Fruit fly (Drosophila melanogaster) whole organism, embryonic: ENCODE data around the gene CG1622.

Experiments
- Asciz ChIP-seq: fragments of 200-800 bp; sonication (Bioruptor generic); optimal IDR thresholded peaks from 2 replicates; lab custom pipeline; 2017; ENCODE audit warnings: missing biosample characterization, mild to moderate bottlenecking, missing genetic modification characterization, missing genetic modification reagents
- Blimp-1 ChIP-seq: fragments of 200-800 bp; sonication (Bioruptor generic); optimal IDR thresholded peaks from 3 replicates; lab custom pipeline; 2018; ENCODE audit warnings: missing biosample characterization, missing genetic modification characterization, mild to moderate bottlenecking, moderate library complexity, missing genetic modification reagents
- CG10462 ChIP-seq: fragments of 200-800 bp; sonication (Bioruptor generic); optimal IDR thresholded peaks from 2 replicates; lab custom pipeline; 2016; ENCODE audit warnings: missing biosample characterization, missing genetic modification characterization
- CG10979 ChIP-seq: fragments of 200-800 bp; sonication (Bioruptor generic); optimal IDR thresholded peaks from 2 replicates; lab custom pipeline; 2018; ENCODE audit warnings: missing biosample characterization, mild to moderate bottlenecking, missing genetic modification characterization, moderate library complexity
- CG11085 ChIP-seq: fragments of 200-800 bp; sonication (Bioruptor generic); IDR thresholded peaks from 2 replicates; pipeline ENCODE4 v1.3.6; 2022; ENCODE audit warnings: missing biosample characterization, missing genetic modification characterization
- CG13424 ChIP-seq: fragments of 200-800 bp; sonication (Bioruptor generic); optimal IDR thresholded peaks from 2 replicates; lab custom pipeline; 2019; ENCODE audit warnings: missing biosample characterization, mild to moderate bottlenecking, missing genetic modification characterization, moderate library complexity
- CG1602 ChIP-seq: fragments of 200-800 bp; sonication (Bioruptor generic); optimal IDR thresholded peaks from 3 replicates; lab custom pipeline; 2016; ENCODE audit warnings: missing biosample characterization, missing genetic modification characterization
- CG1603 ChIP-seq: fragments of 200-800 bp; sonication (Bioruptor generic); optimal IDR thresholded peaks from 2 replicates; lab custom pipeline; 2019; ENCODE audit warnings: missing biosample characterization, mild to moderate bottlenecking, missing genetic modification characterization, moderate library complexity
- CG17328 ChIP-seq: fragments of 200-800 bp; sonication (Bioruptor generic); IDR thresholded peaks from 2 replicates; pipeline ENCODE4 v1.3.6; 2022; ENCODE audit warnings: missing biosample characterization, missing genetic modification characterization
- CG17361 ChIP-seq: fragments of 200-800 bp; sonication (Bioruptor generic); IDR thresholded peaks from 3 replicates; pipeline ENCODE4 v1.3.6; 2022; ENCODE audit warnings: missing biosample characterization, missing genetic modification characterization
- CG17829 ChIP-seq: fragments of 200-800 bp; optimal IDR thresholded peaks from 2 replicates; lab custom pipeline; 2019; ENCODE audit warnings: missing biosample characterization, mild to moderate bottlenecking, missing genetic modification characterization, moderate library complexity
- CG18262 ChIP-seq: fragments of 200-800 bp; optimal IDR thresholded peaks from 3 replicates; lab custom pipeline; 2019; ENCODE audit warnings: missing biosample characterization, mild to moderate bottlenecking, missing genetic modification characterization, moderate library complexity
- CG2120 ChIP-seq: fragments of 200-800 bp; sonication (Bioruptor generic); optimal IDR thresholded peaks from 3 replicates; lab custom pipeline; 2016; ENCODE audit warnings: missing biosample characterization, missing genetic modification characterization
- CG2712 ChIP-seq: fragments of 200-800 bp; optimal IDR thresholded peaks from 3 replicates; lab custom pipeline; 2019; ENCODE audit warnings: missing biosample characterization, mild to moderate bottlenecking, missing genetic modification characterization, moderate library complexity
- CG2889 ChIP-seq: fragments of 200-800 bp; sonication (Bioruptor generic); IDR thresholded peaks from 3 replicates; pipeline ENCODE4 v1.3.6; 2022; ENCODE audit warnings: missing biosample characterization, missing genetic modification characterization
- CG32767 ChIP-seq: fragments of 200-800 bp; sonication (Bioruptor generic); IDR thresholded peaks from 2 replicates; pipeline ENCODE4 v1.3.6; 2022; ENCODE audit warnings: missing biosample characterization, missing genetic modification characterization
- CG33557 ChIP-seq: fragments of 200-800 bp; sonication (Bioruptor generic); optimal IDR thresholded peaks from 2 replicates; lab custom pipeline; 2019; ENCODE audit warnings: missing biosample characterization, mild to moderate bottlenecking, missing genetic modification characterization, moderate library complexity
- CG3407 ChIP-seq: fragments of 200-800 bp; sonication (Bioruptor generic); optimal IDR thresholded peaks from 2 replicates; lab custom pipeline; 2018; ENCODE audit warnings: missing biosample characterization, mild to moderate bottlenecking, missing genetic modification characterization
- CG4424 ChIP-seq: fragments of 200-800 bp; sonication (Bioruptor generic); optimal IDR thresholded peaks from 3 replicates; lab custom pipeline; 2016; ENCODE audit warnings: missing biosample characterization, missing genetic modification characterization
- CG5953 ChIP-seq: fragments of 200-800 bp; sonication (Bioruptor generic); IDR thresholded peaks from 2 replicates; pipeline ENCODE4 v1.3.6; 2022; ENCODE audit warnings: missing biosample characterization, missing genetic modification characterization
- CG7556 ChIP-seq: fragments of 200-800 bp; sonication (Bioruptor generic); optimal IDR thresholded peaks from 2 replicates; lab custom pipeline; 2017; ENCODE audit warnings: missing biosample characterization, mild to moderate bottlenecking, missing genetic modification characterization
- CG7839 ChIP-seq: fragments of 200-800 bp; sonication (Bioruptor generic); optimal IDR thresholded peaks from 3 replicates; lab custom pipeline; 2018; ENCODE audit warnings: missing biosample characterization, mild to moderate bottlenecking, missing genetic modification characterization, moderate library complexity
- CG8944 ChIP-seq: fragments of 200-800 bp; sonication (Bioruptor generic); optimal IDR thresholded peaks from 3 replicates; lab custom pipeline; 2016; ENCODE audit warnings: missing biosample characterization, missing genetic modification characterization
- CG9932 ChIP-seq: fragments of 200-800 bp; sonication (Bioruptor generic); IDR thresholded peaks from 2 replicates; pipeline ENCODE4 v1.3.6; 2022; ENCODE audit warnings: missing biosample characterization, missing genetic modification characterization
- CHES-1-like ChIP-seq: fragments of 200-800 bp; sonication (Bioruptor generic); optimal IDR thresholded peaks from 2 replicates; lab custom pipeline; 2016; ENCODE audit warnings: missing biosample characterization, missing genetic modification characterization
- Dref ChIP-seq: fragments of 200-800 bp; sonication (Bioruptor generic); IDR thresholded peaks from 2 replicates; pipeline ENCODE4 v1.3.6; 2022; ENCODE audit warnings: missing biosample characterization, missing genetic modification characterization
- Hand ChIP-seq: fragments of 200-800 bp; sonication (Bioruptor generic); optimal IDR thresholded peaks from 2 replicates; lab custom pipeline; 2017; ENCODE audit warnings: mild to moderate bottlenecking, missing biosample characterization, missing genetic modification reagents, missing genetic modification characterization
- Hr51 ChIP-seq, 2 experiments: fragments of 200-800 bp; sonication (Bioruptor generic); optimal IDR thresholded peaks; 2 replicates in 1 of 2; 3 replicates in 1 of 2; lab custom pipeline; 2016 to 2018; ENCODE audit warnings: missing biosample characterization in 2 of 2, missing genetic modification characterization in 2 of 2, mild to moderate bottlenecking in 1 of 2, moderate library complexity in 1 of 2
- Hr78 ChIP-seq, 2 experiments: fragments of 200-800 bp in 1 of 2; fragments of >200 bp in 1 of 2; sonication (Bioruptor generic) in 1 of 2; optimal IDR thresholded peaks; 2 replicates each; lab custom pipeline; 2017 to 2019; ENCODE audit warnings: missing biosample characterization in 2 of 2, missing genetic modification characterization in 2 of 2, mild to moderate bottlenecking in 1 of 2, moderate library complexity in 1 of 2
- Mrtf ChIP-seq: fragments of 200-800 bp; sonication (Bioruptor generic); IDR thresholded peaks from 3 replicates; pipeline ENCODE4 v1.3.6; 2022; ENCODE audit warnings: missing biosample characterization, missing genetic modification characterization
- Oli ChIP-seq: fragments of 200-800 bp; sonication (Bioruptor generic); optimal IDR thresholded peaks from 2 replicates; lab custom pipeline; 2018; ENCODE audit warnings: missing biosample characterization, mild to moderate bottlenecking, missing genetic modification characterization, moderate library complexity
- Pdp1 ChIP-seq, 2 experiments: fragments of 200-800 bp; sonication (Bioruptor generic); optimal IDR thresholded peaks; 3 replicates each; lab custom pipeline; 2016; ENCODE audit warnings: missing biosample characterization in 2 of 2, missing genetic modification characterization in 2 of 2, mild to moderate bottlenecking in 1 of 2, moderate library complexity in 1 of 2
- Side ChIP-seq: fragments of 200-800 bp; sonication (Bioruptor generic); optimal IDR thresholded peaks from 2 replicates; lab custom pipeline; 2016; ENCODE audit warnings: missing biosample characterization, missing genetic modification characterization
- Sry-β ChIP-seq: fragments of 200-800 bp; sonication (Bioruptor generic); optimal IDR thresholded peaks from 2 replicates; lab custom pipeline; 2018; ENCODE audit warnings: missing biosample characterization, mild to moderate bottlenecking, missing genetic modification characterization, moderate library complexity
- Trl ChIP-seq, 3 experiments: fragments of >200 bp in 2 of 3; fragments of 200-800 bp in 1 of 3; sonication (Bioruptor generic) in 1 of 3; optimal IDR thresholded peaks; 2 replicates in 1 of 3; 3 replicates in 2 of 3; lab custom pipeline; 2016 to 2017; ENCODE audit warnings: missing biosample characterization in 1 of 3, missing genetic modification characterization in 1 of 3
- Xbp1 ChIP-seq: fragments of 200-800 bp; sonication (Bioruptor generic); optimal IDR thresholded peaks from 3 replicates; lab custom pipeline; 2016; ENCODE audit warnings: missing biosample characterization, mild to moderate bottlenecking, missing genetic modification characterization
- caup ChIP-seq: fragments of 200-800 bp; sonication (Bioruptor generic); optimal IDR thresholded peaks from 3 replicates; lab custom pipeline; 2017; ENCODE audit warnings: missing biosample characterization, mild to moderate bottlenecking, missing genetic modification characterization, moderate library complexity; ENCODE audit not compliant: severe bottlenecking
- cg ChIP-seq: fragments of 200-800 bp; sonication (Bioruptor generic); optimal IDR thresholded peaks from 3 replicates; lab custom pipeline; 2019; ENCODE audit warnings: missing biosample characterization, mild to moderate bottlenecking, missing genetic modification characterization, moderate library complexity
- ci ChIP-seq: fragments of 200-800 bp; sonication (Bioruptor generic); IDR thresholded peaks from 3 replicates; pipeline ENCODE4 v1.3.6; 2022; ENCODE audit warnings: missing biosample characterization, missing genetic modification characterization
- cwo ChIP-seq: fragments of 200-800 bp; sonication (Bioruptor generic); optimal IDR thresholded peaks from 3 replicates; lab custom pipeline; 2017; ENCODE audit warnings: missing biosample characterization, missing genetic modification characterization, mild to moderate bottlenecking, moderate library complexity, missing genetic modification reagents
- gce ChIP-seq: fragments of 200-800 bp; sonication (Bioruptor generic); IDR thresholded peaks from 3 replicates; pipeline ENCODE4 v1.3.6; 2022; ENCODE audit warnings: missing biosample characterization, missing genetic modification characterization
- gsb-n ChIP-seq: fragments of 200-800 bp; sonication (Bioruptor generic); optimal IDR thresholded peaks from 3 replicates; lab custom pipeline; 2018; ENCODE audit warnings: missing biosample characterization, mild to moderate bottlenecking, missing genetic modification characterization
- jumu ChIP-seq: fragments of 200-800 bp; sonication (Bioruptor generic); optimal IDR thresholded peaks from 3 replicates; lab custom pipeline; 2016; ENCODE audit warnings: missing biosample characterization, missing genetic modification characterization
- klu ChIP-seq: fragments of 200-800 bp; sonication (Bioruptor generic); IDR thresholded peaks from 2 replicates; pipeline ENCODE4 v1.3.6; 2022; ENCODE audit warnings: missing biosample characterization, missing genetic modification characterization
- lab ChIP-seq: fragments of 200-800 bp; sonication (Bioruptor generic); optimal IDR thresholded peaks from 3 replicates; lab custom pipeline; 2017; ENCODE audit warnings: missing biosample characterization, missing genetic modification characterization, mild to moderate bottlenecking, moderate library complexity, missing genetic modification reagents
- nmo ChIP-seq: fragments of 200-800 bp; sonication (Bioruptor generic); optimal IDR thresholded peaks from 2 replicates; lab custom pipeline; 2018; ENCODE audit warnings: missing biosample characterization, mild to moderate bottlenecking, missing genetic modification characterization, moderate library complexity
- unc-4 ChIP-seq: fragments of 200-800 bp; sonication (Bioruptor generic); IDR thresholded peaks from 2 replicates; pipeline ENCODE4 v1.3.6; 2022; ENCODE audit warnings: missing biosample characterization, missing genetic modification characterization; ENCODE audit not compliant: partially characterized antibody
- vvl ChIP-seq: fragments of 200-800 bp; sonication (Bioruptor generic); IDR thresholded peaks from 2 replicates; pipeline ENCODE4 v1.3.6; 2022; ENCODE audit warnings: missing biosample characterization, missing genetic modification characterization

Gene CG1622

DNA sequence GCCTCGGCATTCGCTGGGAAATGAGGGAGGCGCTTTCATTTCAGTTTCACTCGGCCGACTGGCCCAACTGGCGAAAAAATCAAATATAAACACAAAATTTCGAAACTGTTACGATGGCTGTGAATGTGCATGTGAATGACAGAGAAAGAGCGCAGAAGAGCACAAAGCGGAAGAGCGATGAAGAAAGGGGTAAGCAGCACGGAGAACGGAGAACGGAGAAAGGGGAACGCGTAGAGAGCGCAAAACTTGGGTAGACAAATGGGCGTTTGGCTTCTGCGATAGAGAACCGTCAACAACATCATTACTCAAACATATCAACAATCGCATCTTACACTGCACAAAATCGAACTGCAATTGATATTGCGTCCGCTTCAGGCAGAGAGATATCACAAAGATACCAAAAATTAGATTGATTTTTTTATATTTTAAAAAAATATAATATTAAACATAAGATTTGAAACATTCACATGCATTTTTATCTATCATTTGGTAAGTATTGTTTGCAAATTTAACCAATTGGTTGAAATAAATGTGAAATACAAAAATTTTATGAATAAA is 24.1 kb upstream of the CG1622 start (continued):
- TF ChIP-seq Asciz = no peak
- no peak for TF ChIP-seq CG7556 (GFP tag; lab: Kevin White, UChicago)
- TF ChIP-seq CG2712 (tag; lab: Kevin White, UChicago) = peak; percentile 14
- TF ChIP-seq Hr78 (GFP tag; optimal IDR thresholded peaks at IDR 0.05; lab: Kevin White, UChicago) = no peak
- peak; percentile 18 for TF ChIP-seq CG7839 (tag; lab: Kevin White, UChicago)
- peak; percentile 10 for TF ChIP-seq Xbp1 (GFP tag; lab: Kevin White, UChicago)
- no peak for TF ChIP-seq Hand (GFP tag; lab: Kevin White, UChicago)
- no peak for TF ChIP-seq Side (GFP tag; lab: Kevin White, UChicago)
- TF ChIP-seq vvl (GFP tag; lab: Robert Waterston, UW) = peak; percentile 17; the same call in 1 of the 2 replicates
- peak; percentile 29 to 41 for TF ChIP-seq Trl (optimal IDR thresholded peaks at IDR 0.05; lab: Kevin White, UChicago)
- TF ChIP-seq Trl (GFP tag; optimal IDR thresholded peaks at IDR 0.05; lab: Kevin White, UChicago) = no peak
- no peak for TF ChIP-seq gsb-n (tag; lab: Kevin White, UChicago)
- peak; percentile 23 for TF ChIP-seq CG18262
- no peak for TF ChIP-seq lab (GFP tag; lab: Kevin White, UChicago)
- no peak for TF ChIP-seq jumu (GFP tag; lab: Kevin White, UChicago)
- no peak for TF ChIP-seq CG2120 (GFP tag; lab: Kevin White, UChicago)
- no peak for TF ChIP-seq Sry-β (GFP tag; lab: Kevin White, UChicago)
- no peak for TF ChIP-seq Hr51 (GFP tag; optimal IDR thresholded peaks at IDR 0.05; lab: Kevin White, UChicago)
- TF ChIP-seq klu = no peak
- TF ChIP-seq ci (GFP tag; lab: Robert Waterston, UW) = 0 out of 3 replicates have a peak, but pooled peaks have one; percentile 34
- TF ChIP-seq CG4424 (GFP tag; lab: Kevin White, UChicago) = no peak
- TF ChIP-seq Mrtf = no peak
- TF ChIP-seq CG9932 (GFP tag; lab: Robert Waterston, UW) = no peak
- no peak for TF ChIP-seq CG8944 (GFP tag; lab: Kevin White, UChicago)
- 0 out of 2 replicates have a peak, but pooled peaks have one; percentile 24 for TF ChIP-seq CG17328 (GFP tag; lab: Robert Waterston, UW)
- TF ChIP-seq CG10979 (tag; lab: Kevin White, UChicago) = peak; percentile 17
- TF ChIP-seq Pdp1 (GFP tag; optimal IDR thresholded peaks at IDR 0.05; lab: Kevin White, UChicago) = peak in 1 of 2 experiments; percentile 3
- no peak for TF ChIP-seq cg
- no peak for TF ChIP-seq cwo (GFP tag; lab: Kevin White, UChicago)
- TF ChIP-seq CG2889 (GFP tag; lab: Robert Waterston, UW) = no peak
- peak; percentile 32 for TF ChIP-seq nmo
- no peak for TF ChIP-seq gce (GFP tag; lab: Robert Waterston, UW)
- peak; percentile 15 for TF ChIP-seq CG13424 (tag; lab: Kevin White, UChicago)
- TF ChIP-seq CG32767 (GFP tag; lab: Robert Waterston, UW) = no peak
- TF ChIP-seq CHES-1-like = no peak
- TF ChIP-seq Oli (tag; lab: Kevin White, UChicago) = peak; percentile 40
- no peak; the same call in 2 of the 3 replicates for TF ChIP-seq CG17361 (GFP tag; lab: Robert Waterston, UW)
- TF ChIP-seq CG3407 = no peak
- TF ChIP-seq CG1602 = no peak
- no peak for TF ChIP-seq CG11085 (GFP tag; lab: Robert Waterston, UW)
- TF ChIP-seq CG33557 = no peak
- TF ChIP-seq Blimp-1 = peak; percentile 4
- no peak for TF ChIP-seq CG1603 (tag; lab: Kevin White, UChicago)
- TF ChIP-seq CG5953 (GFP tag; lab: Robert Waterston, UW) = no peak
- no peak for TF ChIP-seq caup (GFP tag; lab: Kevin White, UChicago)
- no peak for TF ChIP-seq unc-4 (GFP tag; lab: Robert Waterston, UW)
- no peak for TF ChIP-seq CG10462 (GFP tag; lab: Kevin White, UChicago)
- TF ChIP-seq CG17829 (tag; lab: Kevin White, UChicago) = peak; percentile 5
- no peak for TF ChIP-seq Dref (GFP tag; lab: Robert Waterston, UW)
